Fruit fly (Drosophila melanogaster) whole organism, adult: ENCODE results near the gene Cyp313a1.

Experiments used
- CG11617 ChIP-seq: fragments of 200-800 bp; sonication (Bioruptor generic); optimal IDR thresholded peaks from 2 replicates; lab custom pipeline; 2017; ENCODE audit warnings: mild to moderate bottlenecking, missing biosample characterization, missing genetic modification reagents, missing genetic modification characterization
- CG12768 ChIP-seq: fragments of 200-800 bp; sonication (Bioruptor generic); optimal IDR thresholded peaks from 2 replicates; lab custom pipeline; 2017; ENCODE audit warnings: missing biosample characterization, missing genetic modification characterization, mild to moderate bottlenecking, moderate library complexity, missing genetic modification reagents
- CG14711 ChIP-seq: fragments of 200-800 bp; sonication (Bioruptor generic); optimal IDR thresholded peaks from 2 replicates; lab custom pipeline; 2018; ENCODE audit warnings: missing biosample characterization, mild to moderate bottlenecking, missing genetic modification characterization, moderate library complexity
- CG1620 ChIP-seq: fragments of 200-800 bp; sonication (Bioruptor generic); optimal IDR thresholded peaks from 2 replicates; lab custom pipeline; 2016; ENCODE audit warnings: missing biosample characterization, missing genetic modification characterization
- CG33017 ChIP-seq: fragments of 200-800 bp; sonication (Bioruptor generic); optimal IDR thresholded peaks from 2 replicates; lab custom pipeline; 2018; ENCODE audit warnings: missing biosample characterization, mild to moderate bottlenecking, missing genetic modification characterization, moderate library complexity
- CG5204 ChIP-seq: fragments of 200-800 bp; sonication (Bioruptor generic); optimal IDR thresholded peaks from 2 replicates; lab custom pipeline; 2016; ENCODE audit warnings: missing biosample characterization, missing genetic modification characterization
- CG7045 ChIP-seq: fragments of 200-800 bp; sonication (Bioruptor generic); optimal IDR thresholded peaks from 2 replicates; lab custom pipeline; 2017; ENCODE audit warnings: missing biosample characterization, mild to moderate bottlenecking, missing genetic modification characterization
- CG7101 ChIP-seq: fragments of 200-800 bp; sonication (Bioruptor generic); optimal IDR thresholded peaks from 2 replicates; lab custom pipeline; 2018; ENCODE audit warnings: missing biosample characterization, mild to moderate bottlenecking, missing genetic modification characterization, moderate library complexity
- Clk ChIP-seq: fragments of 200-800 bp; sonication (Bioruptor generic); optimal IDR thresholded peaks from 2 replicates; lab custom pipeline; 2017; ENCODE audit warnings: missing biosample characterization, missing genetic modification characterization
- Crg-1 ChIP-seq: fragments of 200-800 bp; sonication (Bioruptor generic); optimal IDR thresholded peaks from 2 replicates; lab custom pipeline; 2016; ENCODE audit warnings: missing biosample characterization, missing genetic modification characterization
- Hr96 ChIP-seq: fragments of 200-800 bp; sonication (Bioruptor generic); optimal IDR thresholded peaks from 2 replicates; lab custom pipeline; 2016; ENCODE audit warnings: missing biosample characterization, missing genetic modification characterization
- Mnt ChIP-seq: fragments of 200-800 bp; sonication (Bioruptor generic); optimal IDR thresholded peaks from 2 replicates; lab custom pipeline; 2016; ENCODE audit warnings: missing biosample characterization, mild to moderate bottlenecking, missing genetic modification characterization
- bab1 ChIP-seq: fragments of 200-800 bp; sonication (Bioruptor generic); optimal IDR thresholded peaks from 3 replicates; lab custom pipeline; 2019; ENCODE audit warnings: missing biosample characterization, mild to moderate bottlenecking, missing genetic modification characterization, moderate library complexity
- cic ChIP-seq: fragments of 200-800 bp; sonication (Bioruptor generic); optimal IDR thresholded peaks from 2 replicates; lab custom pipeline; 2017; ENCODE audit warnings: missing biosample characterization, mild to moderate bottlenecking, missing genetic modification characterization, moderate library complexity
- cnc ChIP-seq, 2 experiments: fragments of >200 bp; optimal IDR thresholded peaks; 2 replicates each; lab custom pipeline; 2017
- kay ChIP-seq: fragments of 200-800 bp; sonication (Bioruptor generic); peaks from one replicate; lab custom pipeline; 2016; ENCODE audit warnings: missing biosample characterization, missing genetic modification characterization, borderline replicate concordance
- ovo ChIP-seq: fragments of 200-800 bp; sonication (Bioruptor generic); optimal IDR thresholded peaks from 2 replicates; lab custom pipeline; 2016; ENCODE audit warnings: missing biosample characterization, missing genetic modification characterization
- pad ChIP-seq: fragments of 200-800 bp; sonication (Bioruptor generic); optimal IDR thresholded peaks from 3 replicates; lab custom pipeline; 2017; ENCODE audit warnings: missing biosample characterization, missing genetic modification characterization, mild to moderate bottlenecking, moderate library complexity, missing genetic modification reagents
- tj ChIP-seq: fragments of 200-800 bp; sonication (Bioruptor generic); optimal IDR thresholded peaks from 3 replicates; lab custom pipeline; 2017; ENCODE audit warnings: missing biosample characterization, mild to moderate bottlenecking, missing genetic modification characterization, moderate library complexity
- toe ChIP-seq: fragments of 200-800 bp; sonication (Bioruptor generic); optimal IDR thresholded peaks from 2 replicates; lab custom pipeline; 2016; ENCODE audit warnings: missing biosample characterization, missing genetic modification characterization

The Cyp313a1 gene

dm6 chr3R:14492287-14492889 is 28.5 kb upstream of the Cyp313a1 start:
- no peak for TF ChIP-seq CG11617 (GFP tag; lab: Kevin White, UChicago)
- TF ChIP-seq CG5204 (GFP tag; lab: Kevin White, UChicago) = no peak
- TF ChIP-seq Mnt = no peak
- TF ChIP-seq ovo (GFP tag; lab: Kevin White, UChicago) = no peak
- no peak for TF ChIP-seq CG7045 (GFP tag; lab: Kevin White, UChicago)
- TF ChIP-seq CG33017 (tag; lab: Kevin White, UChicago) = no peak
- no peak for TF ChIP-seq Hr96 (GFP tag; lab: Kevin White, UChicago)
- TF ChIP-seq cnc (optimal IDR thresholded peaks at IDR 0.05; lab: Kevin White, UChicago) = no peak
- TF ChIP-seq kay (GFP tag; lab: Kevin White, UChicago) = no peak
- no peak for TF ChIP-seq CG7101 (tag; lab: Kevin White, UChicago)
- TF ChIP-seq pad (GFP tag; lab: Kevin White, UChicago) = no peak
- no peak for TF ChIP-seq toe (GFP tag; lab: Kevin White, UChicago)
- no peak for TF ChIP-seq tj
- no peak for TF ChIP-seq cic
- TF ChIP-seq CG12768 = no peak
- no peak for TF ChIP-seq Crg-1 (GFP tag; lab: Kevin White, UChicago)
- TF ChIP-seq Clk = no peak
- no peak for TF ChIP-seq CG14711 (tag; lab: Kevin White, UChicago)
- no peak for TF ChIP-seq CG1620 (GFP tag; lab: Kevin White, UChicago)
- TF ChIP-seq bab1 (GFP tag; lab: Kevin White, UChicago) = no peak

- TF ChIP-seq bab1 (GFP tag; lab: Kevin White, UChicago) (no peak), pad (GFP tag; lab: Kevin White, UChicago) (no peak), CG11617 (GFP tag; lab: Kevin White, UChicago) (no peak), CG7101 (tag; lab: Kevin White, UChicago) (no peak), Crg-1 (GFP tag; lab: Kevin White, UChicago) (no peak), tj (no peak), Mnt (no peak), cic (no peak), CG1620 (GFP tag; lab: Kevin White, UChicago) (no peak), CG14711 (tag; lab: Kevin White, UChicago) (no peak), CG33017 (tag; lab: Kevin White, UChicago) (no peak)
Measured at dm6 chr3R:14493936-14494335, 26.9 kb upstream of the Cyp313a1 start.

- TF ChIP-seq cic (no peak), pad (GFP tag; lab: Kevin White, UChicago) (no peak), Hr96 (GFP tag; lab: Kevin White, UChicago) (no peak), Crg-1 (GFP tag; lab: Kevin White, UChicago) (no peak), kay (GFP tag; lab: Kevin White, UChicago) (no peak), CG33017 (tag; lab: Kevin White, UChicago) (no peak)
Measured at dm6 chr3R:14496385-14496784, 24.5 kb upstream of the Cyp313a1 start.

- TF ChIP-seq toe (GFP tag; lab: Kevin White, UChicago) = no peak
- no peak for TF ChIP-seq Mnt
Measured at dm6 chr3R:14498072-14498471, 22.8 kb upstream of the Cyp313a1 start.

DNA sequence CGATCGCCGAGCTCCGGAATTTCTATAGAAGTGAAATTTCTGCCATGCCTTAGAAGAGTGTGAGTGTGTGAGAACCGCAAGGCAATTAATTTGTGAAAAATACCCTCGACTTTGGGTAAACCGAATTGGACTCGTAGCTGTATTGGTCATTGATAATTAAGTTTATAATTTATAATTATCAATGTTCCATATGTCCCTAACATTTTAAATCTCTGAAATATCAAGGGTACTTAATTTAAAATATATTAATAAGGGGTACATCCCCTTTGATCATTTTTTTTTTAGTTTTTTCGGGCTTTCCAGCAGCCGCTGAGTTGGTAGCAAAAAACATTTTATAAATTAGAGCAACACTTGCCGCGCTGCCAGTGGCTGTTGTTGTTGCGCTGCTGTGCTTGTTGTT is 15.7 kb upstream of the Cyp313a1 start:
- no peak for TF ChIP-seq CG5204 (GFP tag; lab: Kevin White, UChicago)
- TF ChIP-seq kay (GFP tag; lab: Kevin White, UChicago) = no peak
- TF ChIP-seq pad (GFP tag; lab: Kevin White, UChicago) = no peak
- TF ChIP-seq CG33017 (tag; lab: Kevin White, UChicago) = no peak
- no peak for TF ChIP-seq Hr96 (GFP tag; lab: Kevin White, UChicago)
- TF ChIP-seq CG7101 (tag; lab: Kevin White, UChicago) = no peak
- TF ChIP-seq cic = no peak
- no peak for TF ChIP-seq CG11617 (GFP tag; lab: Kevin White, UChicago)
- TF ChIP-seq bab1 (GFP tag; lab: Kevin White, UChicago) = no peak
- no peak for TF ChIP-seq CG14711 (tag; lab: Kevin White, UChicago)
- no peak for TF ChIP-seq tj
- TF ChIP-seq CG12768 = no peak
- no peak for TF ChIP-seq Mnt
- TF ChIP-seq CG7045 (GFP tag; lab: Kevin White, UChicago) = no peak

DNA sequence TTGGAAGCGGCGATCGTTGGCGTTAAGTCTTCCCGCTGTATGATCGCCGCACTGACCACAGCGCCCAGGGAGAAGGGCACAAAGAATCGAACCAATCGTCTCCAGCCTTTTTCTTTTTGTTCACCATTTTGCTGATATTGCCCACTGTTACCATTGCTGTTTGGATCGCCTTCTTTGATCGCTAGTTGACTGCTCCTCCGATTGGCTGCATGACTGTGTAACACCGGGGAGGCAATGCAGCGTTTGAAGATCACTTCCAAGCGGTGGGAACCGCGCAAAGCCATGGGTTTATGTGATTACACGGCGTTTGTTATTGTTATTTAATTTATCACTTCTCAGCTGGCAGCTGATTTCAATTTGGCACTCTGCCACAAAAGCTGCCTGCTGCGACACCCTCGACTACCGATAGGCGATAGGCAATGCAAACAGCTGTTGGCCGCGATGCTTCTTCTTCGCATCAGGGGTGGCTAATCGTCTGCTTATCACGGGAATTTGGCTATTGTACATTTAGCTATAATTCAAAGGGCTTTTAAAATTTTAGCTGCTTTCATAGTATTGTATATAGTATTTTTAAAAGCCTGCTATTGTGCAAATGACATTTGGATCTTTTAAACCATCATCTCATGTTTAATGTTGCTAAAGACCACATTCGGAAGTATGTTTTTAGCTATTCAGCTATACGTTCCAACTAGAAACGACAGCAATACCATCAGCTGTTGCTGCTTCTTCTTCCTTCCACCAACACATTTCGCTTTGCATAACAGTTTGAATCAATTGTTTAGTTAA is 9.5 kb upstream of the Cyp313a1 start, which contains the start of the genes HtrA2 and mRpL11:
HtrA2 (minus strand) TSS at position 590 of the 786 bp plus-strand sequence.
mRpL11 (plus strand) TSS at position 716 of the 786 bp plus-strand sequence.
- peak; percentile 55 for TF ChIP-seq CG1620 (GFP tag; lab: Kevin White, UChicago)
- TF ChIP-seq kay (GFP tag; lab: Kevin White, UChicago) = no peak
- TF ChIP-seq pad (GFP tag; lab: Kevin White, UChicago) = peak; percentile 42
- peak; percentile 60 for TF ChIP-seq CG7101 (tag; lab: Kevin White, UChicago)
- TF ChIP-seq bab1 (GFP tag; lab: Kevin White, UChicago) = peak; percentile 75
- TF ChIP-seq Clk = no peak
- peak; percentile 15 for TF ChIP-seq ovo (GFP tag; lab: Kevin White, UChicago)
- TF ChIP-seq CG33017 (tag; lab: Kevin White, UChicago) = peak; percentile 5
- TF ChIP-seq tj = peak; percentile 30
- no peak for TF ChIP-seq cnc (optimal IDR thresholded peaks at IDR 0.05; lab: Kevin White, UChicago)
- no peak for TF ChIP-seq Crg-1 (GFP tag; lab: Kevin White, UChicago)
- TF ChIP-seq cic = no peak
- TF ChIP-seq CG12768 = peak; percentile 52
- TF ChIP-seq Mnt = peak; percentile 74
- peak; percentile 75 for TF ChIP-seq CG5204 (GFP tag; lab: Kevin White, UChicago)
- TF ChIP-seq CG11617 (GFP tag; lab: Kevin White, UChicago) = peak; percentile 61
- TF ChIP-seq CG14711 (tag; lab: Kevin White, UChicago) = peak; percentile 61
- peak; percentile 70 for TF ChIP-seq Hr96 (GFP tag; lab: Kevin White, UChicago)
- TF ChIP-seq toe (GFP tag; lab: Kevin White, UChicago) = peak; percentile 85
- peak; percentile 47 for TF ChIP-seq CG7045 (GFP tag; lab: Kevin White, UChicago)
